Fruit fly (Drosophila melanogaster): ENCODE data around the gene Sh3beta.

Gene Sh3beta

dm6 chr3L:7359827-7360323, 9.2 kb downstream of the Sh3beta start, which contains the start of gene pst (continued):
- TF ChIP-seq CG18764 (GFP tag; optimal IDR thresholded peaks at IDR 0.05), result no peak
- TF ChIP-seq B-H1 (GFP tag; IDR thresholded peaks at IDR 0.05), result no peak
- no peak for TF ChIP-seq CG30020 (tag; optimal IDR thresholded peaks at IDR 0.05)
- TF ChIP-seq CG1233 (GFP tag; optimal IDR thresholded peaks at IDR 0.05), result no peak
- no peak for TF ChIP-seq ham (GFP tag; IDR thresholded peaks at IDR 0.05)
- peak; percentile 69 for TF ChIP-seq lab (GFP tag; optimal IDR thresholded peaks at IDR 0.05)
- TF ChIP-seq CG2120 (GFP tag; optimal IDR thresholded peaks at IDR 0.05), result no peak
- peak; percentile 54 for TF ChIP-seq ci (GFP tag; IDR thresholded peaks at IDR 0.05)
- TF ChIP-seq CG6813 (GFP tag; optimal IDR thresholded peaks at IDR 0.05), result no peak
- TF ChIP-seq CG15073 (GFP tag; optimal IDR thresholded peaks at IDR 0.05), result no peak
- no peak for TF ChIP-seq dmrt99B (tag; optimal IDR thresholded peaks at IDR 0.05)
- no peak for TF ChIP-seq Camta (GFP tag; optimal IDR thresholded peaks at IDR 0.05)
- TF ChIP-seq al (GFP tag; IDR thresholded peaks at IDR 0.05), result no peak
- TF ChIP-seq CG14710 (tag; optimal IDR thresholded peaks at IDR 0.05), result no peak
- TF ChIP-seq bab2 (GFP tag; optimal IDR thresholded peaks at IDR 0.05), result no peak
- no peak for TF ChIP-seq p53 (GFP tag; optimal IDR thresholded peaks at IDR 0.05)
- TF ChIP-seq Ets97D (GFP tag; optimal IDR thresholded peaks at IDR 0.05), result peak; percentile 53
- peak; percentile 11 for TF ChIP-seq HmgZ (tag; optimal IDR thresholded peaks at IDR 0.05)
- TF ChIP-seq nerfin-2 (GFP tag; IDR thresholded peaks at IDR 0.05; ENCODE audit: partially characterized antibody), result no peak
- TF ChIP-seq CG2678 (tag; optimal IDR thresholded peaks at IDR 0.05), result no peak
- peak; percentile 37 for TF ChIP-seq CG10274 (GFP tag; optimal IDR thresholded peaks at IDR 0.05)
- no peak for TF ChIP-seq Hr39 (optimal IDR thresholded peaks at IDR 0.05)
- no peak for TF ChIP-seq pb (GFP tag; optimal IDR thresholded peaks at IDR 0.05)
- no peak for TF ChIP-seq Deaf1 (tag; optimal IDR thresholded peaks at IDR 0.05)
- TF ChIP-seq br (optimal IDR thresholded peaks at IDR 0.05), result no peak
- no peak for TF ChIP-seq Dref (GFP tag; IDR thresholded peaks at IDR 0.05)
- peak; percentile 14 for TF ChIP-seq D19A (tag; optimal IDR thresholded peaks at IDR 0.05)
- no peak for TF ChIP-seq Gug (GFP tag; IDR thresholded peaks at IDR 0.05)
- TF ChIP-seq Adf1 (GFP tag; IDR thresholded peaks at IDR 0.05), result peak; percentile 24; the same call in 1 of the 2 replicates
- no peak for TF ChIP-seq CG18476 (GFP tag; optimal IDR thresholded peaks at IDR 0.05)
- TF ChIP-seq Dbx (GFP tag; IDR thresholded peaks at IDR 0.05), result peak; percentile 14; the same call in 2 of the 3 replicates
- TF ChIP-seq seq (GFP tag; IDR thresholded peaks at IDR 0.05), result no peak; the same call in 1 of the 2 replicates
- no peak for TF ChIP-seq aop (GFP tag; IDR thresholded peaks at IDR 0.05)
- TF ChIP-seq CG17612 (GFP tag; IDR thresholded peaks at IDR 0.05), result no peak
- TF ChIP-seq sc (optimal IDR thresholded peaks at IDR 0.05), result no peak
- no peak for TF ChIP-seq sc (GFP tag; optimal IDR thresholded peaks at IDR 0.05)
- no peak for TF ChIP-seq Xbp1 (GFP tag; optimal IDR thresholded peaks at IDR 0.05)
- no peak for TF ChIP-seq CG9876 (GFP tag; optimal IDR thresholded peaks at IDR 0.05)
- peak; percentile 62 for TF ChIP-seq CG3281 (GFP tag; optimal IDR thresholded peaks at IDR 0.05)
- TF ChIP-seq ranshi (GFP tag; IDR thresholded peaks at IDR 0.05), result peak; percentile 11; the same call in 1 of the 2 replicates
- peak; percentile 18; the same call in 1 of the 2 replicates for TF ChIP-seq CG10321 (GFP tag; IDR thresholded peaks at IDR 0.05)
- no peak for TF ChIP-seq CTCF (GFP tag; optimal IDR thresholded peaks at IDR 0.05)
- TF ChIP-seq CG9932 (GFP tag; IDR thresholded peaks at IDR 0.05), result no peak
- no peak for TF ChIP-seq Lpt (GFP tag; optimal IDR thresholded peaks at IDR 0.05)
- no peak for TF ChIP-seq Usf (GFP tag; optimal IDR thresholded peaks at IDR 0.05)
- TF ChIP-seq sd (tag; optimal IDR thresholded peaks at IDR 0.05), result peak; percentile 44
- no peak for TF ChIP-seq CG3995 (GFP tag; optimal IDR thresholded peaks at IDR 0.05)
- no peak for TF ChIP-seq Fer3 (tag; optimal IDR thresholded peaks at IDR 0.05)
- no peak for TF ChIP-seq Rx (GFP tag; IDR thresholded peaks at IDR 0.05)
- TF ChIP-seq dm (GFP tag; optimal IDR thresholded peaks at IDR 0.05), result no peak
- TF ChIP-seq fu2 (GFP tag; optimal IDR thresholded peaks at IDR 0.05), result no peak
- TF ChIP-seq CG6683 (GFP tag; optimal IDR thresholded peaks at IDR 0.05), result no peak
- no peak for TF ChIP-seq corto (GFP tag; optimal IDR thresholded peaks at IDR 0.05)
- TF ChIP-seq nau (GFP tag; optimal IDR thresholded peaks at IDR 0.05), result no peak
